Worm (Caenorhabditis elegans) whole organism, L4 larva: Measurements from ENCODE around the gene zig-4.

Experiments used
- F44E2.7 ChIP-seq: fragments of 200-800 bp; sonication (Bioruptor generic); IDR thresholded peaks from 2 replicates; pipeline ENCODE4 v2.1.2; 2022; ENCODE audit warnings: missing genetic modification characterization, missing compliant biosample characterization
- F49E8.2 ChIP-seq: sonication (generic microtip); optimal IDR thresholded peaks from 2 replicates; lab custom pipeline; 2016; ENCODE audit warnings: missing compliant biosample characterization, mild to moderate bottlenecking, missing genetic modification characterization, borderline replicate concordance
- Y105C5A.15 ChIP-seq: fragments of 200-800 bp; sonication (Bioruptor generic); IDR thresholded peaks from 2 replicates; pipeline ENCODE4 v1.3.6; 2022; ENCODE audit warnings: missing genetic modification characterization, missing compliant biosample characterization
- Y48G9A.11 ChIP-seq: fragments of 200-800 bp; sonication (Bioruptor generic); IDR thresholded peaks from 2 replicates; pipeline ENCODE4 v1.3.6; 2022; ENCODE audit warnings: missing genetic modification reagents, missing genetic modification characterization, missing compliant biosample characterization
- Y5F2A.4 ChIP-seq: fragments of 200-800 bp; sonication (Bioruptor generic); optimal IDR thresholded peaks from 2 replicates; lab custom pipeline; 2018; ENCODE audit warnings: mild to moderate bottlenecking, missing genetic modification characterization, missing compliant biosample characterization
- Y75B8A.6 ChIP-seq: fragments of 200-800 bp; sonication (Bioruptor generic); IDR thresholded peaks from 2 replicates; pipeline ENCODE4 v1.3.6; 2022; ENCODE audit warnings: missing genetic modification reagents, missing genetic modification characterization, missing compliant biosample characterization
- aha-1 ChIP-seq: fragments of 150-350 bp; peaks from one replicate; lab custom pipeline; 2014; ENCODE audit warnings: missing biosample characterization, missing genetic modification characterization
- aly-2 ChIP-seq: sonication (generic microtip); optimal IDR thresholded peaks from 2 replicates; lab custom pipeline; 2018; ENCODE audit warnings: missing biosample characterization, missing genetic modification characterization
- arid-1 ChIP-seq: fragments of 200-800 bp; sonication (Bioruptor generic); conservative IDR thresholded peaks from 2 replicates; pipeline ENCODE4 v1.3.6; 2022; ENCODE audit warnings: missing genetic modification reagents, missing genetic modification characterization, missing compliant biosample characterization
- attf-4 ChIP-seq: sonication (generic microtip); optimal IDR thresholded peaks from 3 replicates; lab custom pipeline; 2017; ENCODE audit warnings: missing biosample characterization, missing genetic modification characterization
- ceh-20 ChIP-seq: fragments of 200-800 bp; sonication (Bioruptor generic); IDR thresholded peaks from 2 replicates; pipeline ENCODE4 v1.3.6; 2022; ENCODE audit warnings: missing genetic modification reagents, missing genetic modification characterization, missing compliant biosample characterization
- ces-1 ChIP-seq: fragments of 150-350 bp; sonication (generic microtip); optimal IDR thresholded peaks from 4 replicates; lab custom pipeline; 2014; ENCODE audit warnings: missing biosample characterization, missing genetic modification reagents, missing genetic modification characterization
- cey-2 ChIP-seq: sonication (generic microtip); optimal IDR thresholded peaks from 3 replicates; lab custom pipeline; 2017; ENCODE audit warnings: missing genetic modification characterization, mild to moderate bottlenecking, missing compliant biosample characterization, antibody characterized with exemption, borderline replicate concordance; ENCODE audit not compliant: insufficient read depth
- ctbp-1 ChIP-seq: fragments of 200-800 bp; sonication (Bioruptor generic); IDR thresholded peaks from 2 replicates; pipeline ENCODE4 v1.3.6; 2022; ENCODE audit warnings: missing genetic modification reagents, missing genetic modification characterization, missing compliant biosample characterization
- daf-19 ChIP-seq: fragments of 200-800 bp; sonication (Bioruptor generic); conservative IDR thresholded peaks from 2 replicates; pipeline ENCODE4 v1.3.6; 2022; ENCODE audit warnings: missing genetic modification characterization, missing compliant biosample characterization
- daf-8 ChIP-seq: fragments of 200-800 bp; sonication (Bioruptor generic); IDR thresholded peaks from 2 replicates; pipeline ENCODE4 v1.3.6; 2022; ENCODE audit warnings: missing genetic modification characterization, missing compliant biosample characterization
- dmd-8 ChIP-seq: fragments of 200-800 bp; sonication (Bioruptor generic); IDR thresholded peaks from 2 replicates; pipeline ENCODE4 v1.3.6; 2022; ENCODE audit warnings: missing genetic modification characterization, missing compliant biosample characterization
- dmd-9 ChIP-seq: fragments of 200-800 bp; sonication (Bioruptor generic); IDR thresholded peaks from 2 replicates; pipeline ENCODE4 v1.3.6; 2022; ENCODE audit warnings: missing genetic modification reagents, missing genetic modification characterization, missing compliant biosample characterization
- duxl-1 ChIP-seq: sonication (generic microtip); optimal IDR thresholded peaks from 2 replicates; lab custom pipeline; 2016; ENCODE audit warnings: mild to moderate bottlenecking, missing genetic modification characterization, moderate library complexity, missing compliant biosample characterization; ENCODE audit not compliant: poor library complexity
- egl-27 ChIP-seq: sonication (generic microtip); optimal IDR thresholded peaks from 3 replicates; lab custom pipeline; 2017; ENCODE audit warnings: missing biosample characterization, missing genetic modification reagents, missing genetic modification characterization
- fkh-10 ChIP-seq: fragments of 150-350 bp; optimal IDR thresholded peaks from 2 replicates; lab custom pipeline; 2014; ENCODE audit warnings: missing biosample characterization, missing genetic modification reagents, missing genetic modification characterization
- hlh-11 ChIP-seq: fragments of 200-800 bp; sonication (Bioruptor generic); optimal IDR thresholded peaks from 2 replicates; lab custom pipeline; 2018; ENCODE audit warnings: mild to moderate bottlenecking, missing genetic modification characterization, missing compliant biosample characterization
- hlh-30 ChIP-seq: sonication (generic microtip); optimal IDR thresholded peaks from 2 replicates; lab custom pipeline; 2017; ENCODE audit warnings: antibody characterized with exemption, mild to moderate bottlenecking, missing genetic modification characterization, missing compliant biosample characterization; ENCODE audit not compliant: insufficient read depth
- hmg-1.1 ChIP-seq: fragments of 200-800 bp; sonication (Bioruptor generic); IDR thresholded peaks from 2 replicates; pipeline ENCODE4 v1.3.6; 2022; ENCODE audit warnings: missing genetic modification reagents, missing genetic modification characterization, missing compliant biosample characterization
- lin-13 ChIP-seq: fragments of 150-350 bp; optimal IDR thresholded peaks from 2 replicates; lab custom pipeline; 2014; ENCODE audit warnings: missing biosample characterization, missing genetic modification reagents, missing genetic modification characterization
- lin-39 ChIP-seq: fragments of 150-350 bp; optimal IDR thresholded peaks from 2 replicates; lab custom pipeline; 2014; ENCODE audit warnings: missing biosample characterization, missing genetic modification reagents, missing genetic modification characterization
- mxl-2 ChIP-seq: fragments of 200-800 bp; sonication (Bioruptor generic); conservative IDR thresholded peaks from 2 replicates; pipeline ENCODE4 v1.3.6; 2022; ENCODE audit warnings: missing genetic modification reagents, missing genetic modification characterization, missing compliant biosample characterization
- nhr-102 ChIP-seq: sonication (generic microtip); optimal IDR thresholded peaks from 2 replicates; lab custom pipeline; 2016; ENCODE audit warnings: mild to moderate bottlenecking, missing genetic modification characterization, moderate library complexity, missing compliant biosample characterization
- nhr-28 ChIP-seq: fragments of 150-350 bp; optimal IDR thresholded peaks from 2 replicates; lab custom pipeline; 2014; ENCODE audit warnings: missing biosample characterization, missing genetic modification characterization
- nhr-76 ChIP-seq: fragments of 150-350 bp; optimal IDR thresholded peaks from 2 replicates; lab custom pipeline; 2014; ENCODE audit warnings: missing biosample characterization, missing genetic modification characterization
- rbr-2 ChIP-seq: sonication (generic microtip); optimal IDR thresholded peaks from 2 replicates; lab custom pipeline; 2016; ENCODE audit warnings: missing genotype, missing genetic modification characterization, missing compliant biosample characterization
- saeg-2 ChIP-seq: fragments of 200-800 bp; sonication (Bioruptor generic); IDR thresholded peaks from 2 replicates; pipeline ENCODE4 v1.3.6; 2022; ENCODE audit warnings: missing genetic modification reagents, missing genetic modification characterization, missing compliant biosample characterization
- set-16 ChIP-seq: fragments of 200-800 bp; sonication (Bioruptor generic); IDR thresholded peaks from 2 replicates; pipeline ENCODE4 v1.3.6; 2022; ENCODE audit warnings: missing genetic modification reagents, missing genetic modification characterization, missing compliant biosample characterization
- skn-1 ChIP-seq: fragments of 150-350 bp; optimal IDR thresholded peaks from 2 replicates; lab custom pipeline; 2014; ENCODE audit warnings: missing biosample characterization, missing genetic modification characterization
- snpc-4 ChIP-seq: fragments of 150-350 bp; optimal IDR thresholded peaks from 2 replicates; lab custom pipeline; 2014; ENCODE audit warnings: missing biosample characterization, missing genetic modification characterization
- tag-97 ChIP-seq: fragments of 200-800 bp; sonication (Bioruptor generic); IDR thresholded peaks from 2 replicates; pipeline ENCODE4 v1.3.6; 2022; ENCODE audit warnings: missing genetic modification characterization, missing compliant biosample characterization
- unc-62 ChIP-seq, 3 experiments: fragments of 150-350 bp in 1 of 3; sonication (generic microtip); optimal IDR thresholded peaks in 2 of 3; peaks in 1 of 3; 1 replicate in 1 of 3; 2 replicates in 2 of 3; lab custom pipeline; 2014 to 2017; ENCODE audit warnings: missing biosample characterization in 3 of 3, missing genetic modification characterization in 3 of 3, missing genetic modification reagents in 3 of 3, missing genotype in 1 of 3
- ztf-11 ChIP-seq: fragments of 150-350 bp; optimal IDR thresholded peaks from 2 replicates; lab custom pipeline; 2014; ENCODE audit warnings: missing biosample characterization, missing genetic modification characterization
- ztf-7 ChIP-seq: fragments of 150-350 bp; optimal IDR thresholded peaks from 2 replicates; lab custom pipeline; 2014; ENCODE audit warnings: missing biosample characterization, missing genetic modification characterization

The zig-4 gene

ce11 chrX:7906430-7907014 lies 18.7 kb upstream of the zig-4 start, which contains the start of gene C39D10.1 (continued):
- TF ChIP-seq cey-2 (tag; lab: Kevin White, UChicago) (no peak), F44E2.7 (GFP tag; lab: Robert Waterston, UW) (no peak), dmd-8 (peak; percentile 69; the same call in 1 of the 2 replicates), arid-1 (GFP tag; lab: Robert Waterston, UW) (0 out of 2 replicates have a peak, but pooled peaks have one; percentile 49), aha-1 (tag; lab: Kevin White, UChicago) (no peak)
- TF ChIP-seq, all 104 proteins: peak for 31

DNA sequence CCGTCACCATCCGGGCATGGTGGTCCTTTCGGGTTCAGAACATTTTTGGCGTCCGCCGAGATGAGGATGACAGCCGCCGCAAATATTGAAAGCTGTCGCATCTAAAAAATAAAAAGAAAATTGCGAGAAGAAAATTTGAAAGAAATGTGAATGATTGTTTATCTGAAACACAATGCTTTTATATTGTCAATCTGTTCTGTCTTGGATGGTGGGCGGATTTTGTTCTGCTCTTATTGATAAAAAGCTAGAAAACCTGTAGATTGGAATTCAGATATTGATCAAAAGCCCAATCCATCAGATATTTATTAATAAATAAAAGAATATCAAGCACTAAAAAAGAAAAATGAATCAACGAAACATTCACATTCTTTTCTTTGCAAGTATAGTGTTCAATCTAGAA lies 11.4 kb upstream of the zig-4 start, which contains the start of gene C39D10.7:
C39D10.7 (minus strand) TSS at position 101 of the 400 bp plus-strand sequence.
- TF ChIP-seq attf-4 (tag; lab: Kevin White, UChicago) (no peak), rbr-2 (tag; lab: Kevin White, UChicago) (no peak), hlh-30 (tag; lab: Kevin White, UChicago) (no peak), unc-62 (GFP tag; optimal IDR thresholded peaks at IDR 0.05 in 1 of 2; lab: Kevin White, UChicago) (peak in 1 of 2 experiments; percentile 78), unc-62 (tag; optimal IDR thresholded peaks at IDR 0.05; lab: Kevin White, UChicago) (no peak), set-16 (GFP tag; lab: Robert Waterston, UW) (no peak), ztf-11 (no peak)
- TF ChIP-seq, all 104 proteins: peak for 1

- TF ChIP-seq F44E2.7 (GFP tag; lab: Robert Waterston, UW) (no peak), set-16 (GFP tag; lab: Robert Waterston, UW) (no peak), lin-39 (tag; lab: Kevin White, UChicago) (no peak), Y5F2A.4 (GFP tag; lab: Kevin White, UChicago) (no peak), F49E8.2 (tag; lab: Kevin White, UChicago) (no peak), egl-27 (no peak)
Observed at ce11 chrX:7915616-7916015, 9.6 kb upstream of the zig-4 start.

DNA sequence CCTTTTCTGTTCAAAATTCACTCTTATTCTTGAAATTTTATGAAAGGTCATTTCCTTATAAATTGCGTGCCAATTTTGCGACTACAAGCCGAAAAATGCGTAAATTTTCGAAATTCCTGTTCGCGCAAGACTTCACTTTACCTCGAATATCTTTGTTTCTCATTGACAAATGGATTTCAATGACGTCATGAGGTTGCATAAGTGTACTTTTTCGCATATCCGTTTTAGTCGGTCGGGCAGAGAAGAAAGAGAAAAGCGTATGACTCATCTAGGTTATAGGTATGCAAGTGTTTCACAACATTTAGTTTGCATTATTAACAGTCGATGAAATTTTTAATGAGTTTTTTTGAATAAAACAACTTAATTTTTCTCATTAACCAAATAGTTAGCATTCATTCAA lies 9.2 kb upstream of the zig-4 start:
- no peak for TF ChIP-seq nhr-102 (tag; lab: Kevin White, UChicago)
- TF ChIP-seq mxl-2 (GFP tag; lab: Robert Waterston, UW) = no peak
- no peak for TF ChIP-seq hlh-11
- TF ChIP-seq Y5F2A.4 (GFP tag; lab: Kevin White, UChicago) = no peak
- TF ChIP-seq lin-39 (tag; lab: Kevin White, UChicago) = no peak
- TF ChIP-seq Y48G9A.11 (GFP tag; lab: Robert Waterston, UW) = no peak
- no peak for TF ChIP-seq Y105C5A.15 (GFP tag; lab: Robert Waterston, UW)
- TF ChIP-seq ces-1 (GFP tag; lab: Kevin White, UChicago) = no peak
- TF ChIP-seq nhr-28 = no peak
- no peak for TF ChIP-seq ceh-20 (GFP tag; lab: Robert Waterston, UW)
- no peak for TF ChIP-seq dmd-9 (GFP tag; lab: Robert Waterston, UW)
- TF ChIP-seq cey-2 (tag; lab: Kevin White, UChicago) = no peak
- no peak for TF ChIP-seq attf-4 (tag; lab: Kevin White, UChicago)

ce11 chrX:7921130-7921529 lies 4.1 kb upstream of the zig-4 start:
- TF ChIP-seq hmg-1.1 (GFP tag; lab: Robert Waterston, UW) (no peak), daf-19 (no peak), daf-8 (GFP tag; lab: Robert Waterston, UW) (no peak), skn-1 (tag; lab: Kevin White, UChicago) (no peak), fkh-10 (GFP tag; lab: Kevin White, UChicago) (no peak), ztf-7 (tag; lab: Kevin White, UChicago) (no peak), duxl-1 (tag; lab: Kevin White, UChicago) (no peak), tag-97 (GFP tag; lab: Robert Waterston, UW) (no peak), aly-2 (tag; lab: Kevin White, UChicago) (no peak), unc-62 (GFP tag; optimal IDR thresholded peaks at IDR 0.05 in 1 of 2; lab: Kevin White, UChicago) (no peak), unc-62 (tag; optimal IDR thresholded peaks at IDR 0.05; lab: Kevin White, UChicago) (no peak), Y75B8A.6 (GFP tag; lab: Robert Waterston, UW) (no peak), aha-1 (tag; lab: Kevin White, UChicago) (no peak), nhr-76 (tag; lab: Kevin White, UChicago) (no peak), egl-27 (no peak), snpc-4 (tag; lab: Kevin White, UChicago) (no peak), saeg-2 (GFP tag; lab: Robert Waterston, UW) (no peak), lin-13 (GFP tag; lab: Kevin White, UChicago) (no peak), cey-2 (tag; lab: Kevin White, UChicago) (no peak), ctbp-1 (GFP tag; lab: Robert Waterston, UW) (no peak)
